Fruit fly (Drosophila melanogaster) whole organism, prepupa: ENCODE results near the gene CG12116.

Experiments used
- CG10631 ChIP-seq: fragments of 200-800 bp; sonication (Bioruptor generic); optimal IDR thresholded peaks from 2 replicates; lab custom pipeline; 2016; ENCODE audit warnings: missing biosample characterization, missing genetic modification characterization
- CG11762 ChIP-seq: fragments of 200-800 bp; sonication (Bioruptor generic); optimal IDR thresholded peaks from 3 replicates; lab custom pipeline; 2016; ENCODE audit warnings: missing biosample characterization, missing genetic modification characterization; ENCODE audit not compliant: insufficient read depth
- CG11902 ChIP-seq: fragments of 200-800 bp; sonication (Bioruptor generic); optimal IDR thresholded peaks from 3 replicates; lab custom pipeline; 2016; ENCODE audit warnings: missing biosample characterization, missing genetic modification characterization
- CG1621 ChIP-seq: fragments of 200-800 bp; sonication (Bioruptor generic); optimal IDR thresholded peaks from 3 replicates; lab custom pipeline; 2018; ENCODE audit warnings: missing biosample characterization, mild to moderate bottlenecking, missing genetic modification characterization
- CG3032 ChIP-seq: fragments of 200-800 bp; optimal IDR thresholded peaks from 2 replicates; lab custom pipeline; 2019; ENCODE audit warnings: missing biosample characterization, mild to moderate bottlenecking, missing genetic modification characterization, moderate library complexity
- CG31627 ChIP-seq: fragments of 200-800 bp; sonication (Bioruptor generic); optimal IDR thresholded peaks from 3 replicates; lab custom pipeline; 2016; ENCODE audit warnings: missing biosample characterization, missing genetic modification characterization
- CG4318 ChIP-seq: fragments of 200-800 bp; sonication (Bioruptor generic); optimal IDR thresholded peaks from 3 replicates; lab custom pipeline; 2017; ENCODE audit warnings: missing biosample characterization, mild to moderate bottlenecking, missing genetic modification characterization
- CG6163 ChIP-seq: fragments of 200-800 bp; sonication (Bioruptor generic); IDR thresholded peaks from 3 replicates; pipeline ENCODE4 v1.3.6; 2022; ENCODE audit warnings: missing biosample characterization, missing genetic modification characterization
- CG6808 ChIP-seq: fragments of 200-800 bp; sonication (Bioruptor generic); optimal IDR thresholded peaks from 3 replicates; lab custom pipeline; 2017; ENCODE audit warnings: missing biosample characterization, missing genetic modification characterization, mild to moderate bottlenecking, moderate library complexity, missing genetic modification reagents
- CG6854 ChIP-seq: fragments of 200-800 bp; sonication (Bioruptor generic); optimal IDR thresholded peaks from 2 replicates; lab custom pipeline; 2017; ENCODE audit warnings: missing biosample characterization, mild to moderate bottlenecking, missing genetic modification characterization
- CG8119 ChIP-seq: fragments of 200-800 bp; sonication (Bioruptor generic); IDR thresholded peaks from 3 replicates; pipeline ENCODE4 v1.3.6; 2022; ENCODE audit warnings: missing biosample characterization, missing genetic modification characterization
- CG9139 ChIP-seq: fragments of 200-800 bp; sonication (Bioruptor generic); optimal IDR thresholded peaks from 3 replicates; lab custom pipeline; 2017; ENCODE audit warnings: missing biosample characterization, mild to moderate bottlenecking, missing genetic modification characterization
- Eip78C ChIP-seq: fragments of 200-800 bp; sonication (Bioruptor generic); peaks from one replicate; lab custom pipeline; 2016; ENCODE audit warnings: missing biosample characterization, missing genetic modification characterization
- Ets21C ChIP-seq: fragments of 200-800 bp; sonication (Bioruptor generic); optimal IDR thresholded peaks from 3 replicates; lab custom pipeline; 2016; ENCODE audit warnings: missing biosample characterization, missing genetic modification characterization
- Ets96B ChIP-seq: fragments of 200-800 bp; optimal IDR thresholded peaks from 2 replicates; lab custom pipeline; 2019; ENCODE audit warnings: missing biosample characterization, mild to moderate bottlenecking, missing genetic modification characterization, moderate library complexity
- Gug ChIP-seq: fragments of 200-800 bp; sonication (Bioruptor generic); IDR thresholded peaks from 2 replicates; pipeline ENCODE4 v1.3.6; 2022; ENCODE audit warnings: missing biosample characterization, missing genetic modification characterization
- Hr39 ChIP-seq: fragments of 200-800 bp; sonication (Bioruptor generic); optimal IDR thresholded peaks from 2 replicates; lab custom pipeline; 2016; ENCODE audit warnings: missing biosample characterization, missing genetic modification characterization
- Hr4 ChIP-seq: fragments of 200-800 bp; sonication (Bioruptor generic); optimal IDR thresholded peaks from 3 replicates; lab custom pipeline; 2016; ENCODE audit warnings: missing biosample characterization, missing genetic modification characterization
- Lpt ChIP-seq: fragments of 200-800 bp; sonication (Bioruptor generic); optimal IDR thresholded peaks from 3 replicates; lab custom pipeline; 2016; ENCODE audit warnings: missing biosample characterization, missing genetic modification characterization
- Met ChIP-seq: fragments of 200-800 bp; sonication (Bioruptor generic); optimal IDR thresholded peaks from 3 replicates; lab custom pipeline; 2016; ENCODE audit warnings: missing biosample characterization, missing genetic modification characterization
- OdsH ChIP-seq: fragments of 200-800 bp; sonication (Bioruptor generic); optimal IDR thresholded peaks from 3 replicates; lab custom pipeline; 2016; ENCODE audit warnings: missing biosample characterization, missing genetic modification characterization
- Smox ChIP-seq: fragments of 200-800 bp; sonication (Bioruptor generic); optimal IDR thresholded peaks from 3 replicates; lab custom pipeline; 2016; ENCODE audit warnings: missing biosample characterization, missing genetic modification characterization
- Sox102F ChIP-seq: fragments of 200-800 bp; sonication (Bioruptor generic); optimal IDR thresholded peaks from 2 replicates; lab custom pipeline; 2016; ENCODE audit warnings: missing biosample characterization, mild to moderate bottlenecking, missing genetic modification characterization
- acj6 ChIP-seq: fragments of 200-800 bp; sonication (Bioruptor generic); optimal IDR thresholded peaks from 3 replicates; lab custom pipeline; 2016; ENCODE audit warnings: missing biosample characterization, missing genetic modification characterization
- dac ChIP-seq: fragments of 200-800 bp; sonication (Bioruptor generic); optimal IDR thresholded peaks from 2 replicates; lab custom pipeline; 2017; ENCODE audit warnings: missing biosample characterization, mild to moderate bottlenecking, missing genetic modification characterization
- dsx ChIP-seq: fragments of 200-800 bp; optimal IDR thresholded peaks from 3 replicates; lab custom pipeline; 2019; ENCODE audit warnings: missing biosample characterization, mild to moderate bottlenecking, missing genetic modification characterization, moderate library complexity; ENCODE audit not compliant: poor library complexity, severe bottlenecking
- eg ChIP-seq: fragments of 200-800 bp; sonication (Bioruptor generic); IDR thresholded peaks from 3 replicates; pipeline ENCODE4 v1.3.6; 2022; ENCODE audit warnings: missing biosample characterization, missing genetic modification characterization
- esn ChIP-seq: fragments of 200-800 bp; sonication (Bioruptor generic); optimal IDR thresholded peaks from 2 replicates; lab custom pipeline; 2016; ENCODE audit warnings: missing biosample characterization, mild to moderate bottlenecking, missing genetic modification characterization, moderate library complexity
- fd59A ChIP-seq: fragments of 200-800 bp; sonication (Bioruptor generic); optimal IDR thresholded peaks from 2 replicates; lab custom pipeline; 2017; ENCODE audit warnings: missing biosample characterization, mild to moderate bottlenecking, missing genetic modification characterization, missing genetic modification reagents
- fkh ChIP-seq: fragments of 200-800 bp; sonication (Bioruptor generic); optimal IDR thresholded peaks from 3 replicates; lab custom pipeline; 2017; ENCODE audit warnings: missing biosample characterization, mild to moderate bottlenecking, missing genetic modification characterization, moderate library complexity
- net ChIP-seq: fragments of 200-800 bp; sonication (Bioruptor generic); optimal IDR thresholded peaks from 3 replicates; lab custom pipeline; 2016; ENCODE audit warnings: missing biosample characterization, missing genetic modification characterization
- spab ChIP-seq: fragments of 200-800 bp; sonication (Bioruptor generic); optimal IDR thresholded peaks from 2 replicates; lab custom pipeline; 2017; ENCODE audit warnings: missing biosample characterization, mild to moderate bottlenecking, missing genetic modification characterization, missing genetic modification reagents
- ss ChIP-seq, 2 experiments: fragments of 200-800 bp; sonication (Bioruptor generic); optimal IDR thresholded peaks; 2 replicates in 1 of 2; 3 replicates in 1 of 2; lab custom pipeline; 2017 to 2018; ENCODE audit warnings: mild to moderate bottlenecking in 2 of 2, missing biosample characterization in 2 of 2, missing genetic modification characterization in 2 of 2, moderate library complexity in 1 of 2
- svp ChIP-seq: fragments of 200-800 bp; sonication (Bioruptor generic); peaks from one replicate; lab custom pipeline; 2016; ENCODE audit warnings: missing biosample characterization, missing genetic modification characterization
- vri ChIP-seq: fragments of 200-800 bp; sonication (Bioruptor generic); optimal IDR thresholded peaks from 3 replicates; lab custom pipeline; 2016; ENCODE audit warnings: missing biosample characterization, mild to moderate bottlenecking, missing genetic modification characterization

CG12116 gene

DNA sequence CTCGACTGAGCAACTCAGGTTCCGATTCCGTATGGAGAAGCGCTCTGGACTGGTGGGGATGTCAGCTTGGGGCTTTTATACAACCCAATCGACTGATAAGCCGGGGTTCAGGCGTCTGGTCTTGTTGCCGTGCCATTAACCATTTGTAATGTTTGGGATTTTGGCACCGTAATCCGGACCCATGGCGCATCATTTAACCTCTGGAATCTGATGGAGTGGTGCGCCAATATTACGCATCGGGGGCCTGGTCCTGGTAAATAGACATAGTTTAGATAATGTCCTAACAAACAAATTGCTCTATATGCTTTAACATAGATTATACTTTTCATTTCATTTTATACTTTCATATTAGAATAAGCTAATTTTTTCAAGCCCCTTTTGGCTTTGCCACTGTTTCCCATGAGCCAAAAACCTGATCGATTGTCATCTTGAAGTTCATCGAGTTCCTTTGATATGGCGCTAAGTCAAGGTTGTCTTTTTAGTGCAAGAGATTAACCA, at the start of gene CG12116:
Gene CG12116, minus strand, starts transcription at position 51 of the 498 bp plus-strand sequence.
- TF ChIP-seq Gug = no peak
- TF ChIP-seq net (GFP tag; lab: Kevin White, UChicago) = no peak
- no peak for TF ChIP-seq dac (GFP tag; lab: Kevin White, UChicago)
- TF ChIP-seq svp (GFP tag; lab: Kevin White, UChicago) = peak; percentile 98
- TF ChIP-seq fd59A (GFP tag; lab: Kevin White, UChicago) = no peak
- no peak for TF ChIP-seq CG3032 (tag; lab: Kevin White, UChicago)
- peak; percentile 13 for TF ChIP-seq Met (GFP tag; lab: Kevin White, UChicago)
- no peak for TF ChIP-seq CG10631 (GFP tag; lab: Kevin White, UChicago)
- TF ChIP-seq Smox (GFP tag; lab: Kevin White, UChicago) = peak; percentile 18
- TF ChIP-seq vri (GFP tag; lab: Kevin White, UChicago) = no peak
- no peak for TF ChIP-seq Hr4 (GFP tag; lab: Kevin White, UChicago)
- peak; percentile 18 for TF ChIP-seq Sox102F (GFP tag; lab: Kevin White, UChicago)
- TF ChIP-seq CG6808 (GFP tag; lab: Kevin White, UChicago) = no peak
- no peak for TF ChIP-seq esn (GFP tag; lab: Kevin White, UChicago)
- TF ChIP-seq CG6854 (GFP tag; lab: Kevin White, UChicago) = no peak
- TF ChIP-seq Ets21C (GFP tag; lab: Kevin White, UChicago) = no peak
- no peak for TF ChIP-seq OdsH
- peak; percentile 24 for TF ChIP-seq Hr39 (GFP tag; lab: Kevin White, UChicago)
- no peak for TF ChIP-seq Lpt
- TF ChIP-seq CG11762 (GFP tag; lab: Kevin White, UChicago) = no peak
- TF ChIP-seq CG1621 (tag; lab: Kevin White, UChicago) = no peak
- TF ChIP-seq CG31627 (GFP tag; lab: Kevin White, UChicago) = peak; percentile 7
- no peak for TF ChIP-seq fkh (GFP tag; lab: Kevin White, UChicago)
- TF ChIP-seq, all 60 proteins: peak for 6

DNA sequence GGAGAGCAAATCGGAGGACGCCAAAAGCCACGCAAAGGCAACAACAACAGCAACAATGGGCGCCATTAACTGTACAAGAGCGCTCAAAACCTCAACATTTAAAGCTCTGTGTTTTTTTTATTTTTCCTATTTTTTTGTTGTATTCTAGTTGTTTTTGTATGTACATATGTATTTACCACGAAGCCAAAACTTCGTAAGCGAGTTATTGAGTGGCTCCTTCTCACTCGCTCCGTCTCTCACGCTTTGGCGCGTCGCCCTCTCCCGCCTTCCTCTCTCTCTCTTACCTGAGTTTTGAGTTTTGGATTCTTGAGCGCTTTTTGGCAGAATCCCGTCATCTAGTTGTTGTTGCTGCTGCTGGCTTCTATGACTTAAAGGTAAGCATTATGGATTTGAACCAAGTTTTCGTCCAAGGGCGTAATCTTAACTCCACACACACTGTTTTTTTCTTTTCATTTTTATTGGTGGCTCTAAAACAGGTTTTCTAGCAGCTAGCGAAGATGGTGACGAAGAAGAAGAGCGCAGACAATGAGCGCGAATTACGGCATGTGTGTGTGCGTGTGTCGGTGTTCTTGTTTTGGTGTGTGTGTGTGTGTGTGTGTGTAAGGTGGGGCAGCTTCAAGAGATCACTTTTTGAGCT, 49.3 kb upstream of the CG12116 start:
- TF ChIP-seq CG6808 (GFP tag; lab: Kevin White, UChicago) (peak; percentile 47), Smox (GFP tag; lab: Kevin White, UChicago) (no peak), Hr4 (GFP tag; lab: Kevin White, UChicago) (no peak), Ets96B (tag; lab: Kevin White, UChicago) (peak; percentile 13), CG8119 (GFP tag; lab: Robert Waterston, UW) (peak; percentile 22; the same call in 1 of the 3 replicates), spab (peak; percentile 27), eg (peak; percentile 45; the same call in 1 of the 3 replicates), CG4318 (GFP tag; lab: Kevin White, UChicago) (no peak), CG6854 (GFP tag; lab: Kevin White, UChicago) (no peak), CG6163 (GFP tag; lab: Robert Waterston, UW) (peak; percentile 20; the same call in 1 of the 3 replicates), Eip78C (GFP tag; lab: Kevin White, UChicago) (peak; percentile 75), acj6 (GFP tag; lab: Kevin White, UChicago) (no peak), vri (GFP tag; lab: Kevin White, UChicago) (no peak), ss (GFP tag; optimal IDR thresholded peaks at IDR 0.05; lab: Kevin White, UChicago) (peak; percentile 59 to 74), CG11902 (no peak), CG9139 (GFP tag; lab: Kevin White, UChicago) (peak; percentile 45), dsx (GFP tag; lab: Kevin White, UChicago) (peak; percentile 9)
